Worm (Caenorhabditis elegans): ENCODE data around the gene Y54G2A.73.

Gene Y54G2A.73

ce11 chrIV:3053428-3053827 lies 44.7 kb upstream of the Y54G2A.73 start, which contains the start of gene ivph-3:
ivph-3 (plus strand) TSS chrIV:3053728.
- no peak for TF ChIP-seq ccch-3 (GFP tag; optimal IDR thresholded peaks at IDR 0.05)
- TF ChIP-seq madf-8 (GFP tag; conservative IDR thresholded peaks at IDR 0.05), result no peak
- no peak for TF ChIP-seq hlh-26 (GFP tag; conservative IDR thresholded peaks at IDR 0.05)
- TF ChIP-seq Y53G8AR.9 (GFP tag; conservative IDR thresholded peaks at IDR 0.05), result no peak
- no peak for TF ChIP-seq him-1 (tag; optimal IDR thresholded peaks at IDR 0.05)

- TF ChIP-seq mcd-1 (GFP tag; IDR thresholded peaks at IDR 0.05) (peak; percentile 98), ztf-3 (GFP tag; optimal IDR thresholded peaks at IDR 0.05) (peak; percentile 71), ZK185.1 (tag; optimal IDR thresholded peaks at IDR 0.05; ENCODE audit: poor library complexity, severe bottlenecking) (peak; percentile 94), dox-1 (GFP tag; IDR thresholded peaks at IDR 0.05) (peak; percentile 99), ceh-27 (GFP tag; optimal IDR thresholded peaks at IDR 0.05) (peak; percentile 95), D2030.7 (GFP tag; IDR thresholded peaks at IDR 0.05) (peak; percentile 99), akir-1 (GFP tag; optimal IDR thresholded peaks at IDR 0.05) (peak; percentile 95), chd-7 (tag; optimal IDR thresholded peaks at IDR 0.05) (peak; percentile 92), sea-2 (GFP tag; IDR thresholded peaks at IDR 0.05) (peak; percentile 96), lin-54 (GFP tag; optimal IDR thresholded peaks at IDR 0.05) (peak; percentile 97), B0035.1 (tag; optimal IDR thresholded peaks at IDR 0.05) (peak; percentile 79), atf-7 (tag; optimal IDR thresholded peaks at IDR 0.05) (peak; percentile 87), bed-2 (GFP tag; IDR thresholded peaks at IDR 0.05) (peak; percentile 99), C06A6.2 (GFP tag; conservative IDR thresholded peaks at IDR 0.05) (peak; percentile 95), B0336.3 (GFP tag; IDR thresholded peaks at IDR 0.05) (peak; percentile 94), snpc-3.4 (tag; optimal IDR thresholded peaks at IDR 0.05) (peak; percentile 76), somi-1 (GFP tag; optimal IDR thresholded peaks at IDR 0.05) (peak; percentile 89), ceh-91 (GFP tag; IDR thresholded peaks at IDR 0.05) (peak; percentile 98), Y95B8A.8 (GFP tag; IDR thresholded peaks at IDR 0.05) (peak; percentile 99), ztf-26 (tag; optimal IDR thresholded peaks at IDR 0.05) (peak; percentile 89), ceh-100 (GFP tag; IDR thresholded peaks at IDR 0.05) (peak; percentile 100), ztf-28 (GFP tag; IDR thresholded peaks at IDR 0.05) (peak; percentile 99), nfya-2 (GFP tag; IDR thresholded peaks at IDR 0.05) (0 out of 2 replicates have a peak, but pooled peaks have one; percentile 82), lag-1 (GFP tag; IDR thresholded peaks at IDR 0.05) (peak; percentile 90; the same call in 1 of the 2 replicates), F49E8.2 (tag; optimal IDR thresholded peaks at IDR 0.05; ENCODE audit: insufficient read depth) (peak; percentile 73), F52B5.7 (tag; optimal IDR thresholded peaks at IDR 0.05) (peak; percentile 86), F37B4.10 (GFP tag; IDR thresholded peaks at IDR 0.05) (peak; percentile 99), B0019.2 (GFP tag; conservative IDR thresholded peaks at IDR 0.05) (peak; percentile 96), ztf-22 (GFP tag; optimal IDR thresholded peaks at IDR 0.05) (peak; percentile 83), F57A8.1 (GFP tag; optimal IDR thresholded peaks at IDR 0.05) (peak; percentile 47), F10E7.11 (tag; optimal IDR thresholded peaks at IDR 0.05) (peak; percentile 68), ztf-18 (tag; optimal IDR thresholded peaks at IDR 0.05) (peak; percentile 87), aptf-2 (GFP tag; conservative IDR thresholded peaks at IDR 0.05) (peak; percentile 95), dpl-1 (GFP tag; optimal IDR thresholded peaks at IDR 0.05) (peak; percentile 86), attf-3 (GFP tag; conservative IDR thresholded peaks at IDR 0.05) (peak; percentile 87), rec-8 (tag; optimal IDR thresholded peaks at IDR 0.05) (peak; percentile 46 to 87), aptf-3 (GFP tag; IDR thresholded peaks at IDR 0.05) (peak; percentile 97), ceh-58 (GFP tag; IDR thresholded peaks at IDR 0.05) (peak; percentile 95), K12H6.12 (tag; optimal IDR thresholded peaks at IDR 0.05) (peak; percentile 91)
Observed at ce11 chrIV:3050054-3050990, 41.6 kb upstream of the Y54G2A.73 start, which contains the start of gene eel-1. eel-1 (minus strand) TSS chrIV:3050104.
